Fruit fly (Drosophila melanogaster): Measurements from ENCODE around the gene CG10584.

Gene CG10584

DNA sequence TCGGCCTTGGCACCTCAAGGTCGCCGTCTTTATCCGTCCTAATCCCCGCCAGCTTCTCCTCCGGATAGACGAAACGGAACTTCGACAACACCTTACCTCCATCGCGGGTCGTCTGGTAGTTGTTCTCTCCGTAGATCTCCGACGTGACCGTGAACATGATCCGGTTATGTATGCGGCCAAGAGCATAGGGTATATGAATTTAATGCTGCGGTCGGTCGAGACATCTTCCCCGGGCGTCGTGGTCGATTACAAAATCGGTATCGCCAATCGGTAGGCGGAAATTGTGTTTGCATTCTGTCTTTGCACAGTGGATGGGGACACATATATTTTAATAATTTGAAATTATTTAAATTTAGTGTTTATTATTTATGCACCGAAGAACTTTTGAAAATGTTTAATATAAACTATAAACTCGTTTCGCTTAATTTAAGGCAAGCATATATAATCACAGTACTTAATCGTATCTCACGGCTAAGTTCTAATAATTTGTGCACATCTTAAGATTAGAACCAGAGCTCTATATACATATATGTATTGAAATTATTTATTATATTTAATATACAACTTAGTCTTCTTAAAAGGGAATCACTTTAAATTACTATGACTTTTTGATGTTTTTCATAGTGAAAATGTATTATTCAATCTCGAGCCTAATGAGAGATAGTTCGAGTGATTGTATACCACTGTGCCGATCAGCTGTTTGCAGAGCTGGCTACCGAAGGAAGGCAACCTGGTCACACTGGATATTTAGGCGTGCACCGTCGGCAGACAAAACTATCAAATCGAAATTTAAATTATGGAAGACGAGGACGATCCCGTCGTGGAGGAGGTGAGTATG, at the start of gene CG10584, which contains the start of gene Polr3E:
Gene CG10584, minus strand, starts transcription at position 268 of the 838 bp plus-strand sequence.
Gene Polr3E, plus strand, starts transcription at position 733 of the 838 bp plus-strand sequence.
- peak; percentile 91 for TF ChIP-seq CG17801 (GFP tag; optimal IDR thresholded peaks at IDR 0.05; ENCODE audit: partially characterized antibody)

DNA sequence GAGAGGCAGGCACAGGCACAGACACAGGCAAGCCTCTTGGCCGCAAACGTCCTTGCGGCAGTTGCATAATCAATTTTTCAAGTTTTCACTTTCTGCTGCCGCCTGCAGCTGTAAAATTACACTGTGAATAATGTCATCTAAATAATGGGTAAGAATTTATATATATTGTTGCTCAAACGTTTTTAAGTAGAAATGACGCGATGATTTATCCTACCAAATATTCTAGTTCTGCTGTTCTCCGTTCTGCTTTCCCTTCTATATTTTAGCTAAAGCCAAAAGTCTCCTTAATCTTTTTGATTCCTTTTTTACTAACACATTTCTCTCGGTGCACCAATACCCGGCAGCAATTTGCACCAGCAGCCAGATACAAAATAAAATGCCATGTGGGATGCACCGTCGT, 49.3 kb upstream of the CG10584 start:
- no peak for TF ChIP-seq CG17801 (GFP tag; optimal IDR thresholded peaks at IDR 0.05; ENCODE audit: partially characterized antibody)

DNA sequence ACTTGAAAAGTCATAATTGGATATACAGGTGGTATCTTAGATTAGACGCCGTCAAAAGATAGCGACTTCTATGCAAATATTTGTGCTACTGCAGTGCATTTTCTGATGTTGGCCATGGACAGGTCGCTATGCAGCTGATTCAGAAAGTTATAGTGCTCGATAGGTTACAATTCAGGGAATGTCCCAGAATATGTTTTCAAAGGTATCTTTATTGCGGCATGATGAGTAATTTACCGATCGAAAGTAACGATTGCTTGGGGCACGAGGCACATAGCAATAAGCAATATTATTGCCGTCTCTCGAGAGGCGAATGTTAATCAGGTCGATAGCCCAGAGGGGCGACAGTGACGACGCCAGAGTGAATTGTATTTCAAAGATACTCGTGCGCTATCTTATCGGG, 38.9 kb upstream of the CG10584 start:
- no peak for TF ChIP-seq CG17801 (GFP tag; optimal IDR thresholded peaks at IDR 0.05; ENCODE audit: partially characterized antibody)

DNA sequence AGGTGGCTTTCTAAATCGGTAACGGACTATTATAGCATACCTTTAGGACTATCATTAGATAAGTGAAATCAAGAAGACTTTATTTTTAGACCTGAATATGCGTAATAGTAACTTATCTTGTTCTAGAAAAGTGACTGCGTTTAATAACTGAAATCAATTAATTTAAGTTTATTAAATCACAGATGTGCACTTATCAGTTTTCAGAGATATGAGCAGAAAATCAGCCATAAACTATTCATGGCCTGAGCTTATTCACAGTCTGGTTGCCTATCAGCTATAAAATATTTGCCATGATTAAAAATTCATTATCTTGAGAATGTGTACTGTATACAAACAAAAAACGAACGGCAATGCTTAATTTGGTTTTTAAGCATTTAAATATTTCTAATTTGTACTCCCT, 38.3 kb upstream of the CG10584 start:
- no peak for TF ChIP-seq CG17801 (GFP tag; optimal IDR thresholded peaks at IDR 0.05; ENCODE audit: partially characterized antibody)

DNA sequence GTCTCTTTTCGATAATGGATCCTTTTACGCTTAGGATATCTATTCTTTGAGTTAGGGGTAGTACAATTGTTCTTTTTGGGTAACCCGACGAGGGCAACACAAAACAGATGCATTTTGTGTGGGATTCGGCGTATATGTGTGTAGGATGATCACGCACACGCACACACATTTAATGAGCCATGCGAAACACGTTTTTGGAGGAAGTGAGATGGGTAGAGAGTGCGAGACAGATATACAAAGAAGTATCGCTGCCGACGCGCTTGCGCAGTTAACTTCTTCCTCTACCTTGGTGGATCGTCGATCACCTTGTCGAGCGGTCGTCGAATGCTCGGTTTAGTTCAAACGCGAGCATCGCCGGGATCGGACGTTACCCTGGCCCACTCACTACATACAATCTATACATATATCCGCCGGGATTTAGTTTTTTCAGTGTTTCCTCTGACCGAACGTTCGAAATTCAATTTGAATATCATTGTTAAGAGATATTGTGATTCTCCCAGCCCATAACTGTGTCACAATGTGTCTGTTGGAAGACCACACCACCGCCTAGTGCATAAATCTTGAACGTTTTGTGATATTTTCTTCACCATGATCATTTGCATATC, 36.5 kb upstream of the CG10584 start:
- TF ChIP-seq CG17801 (GFP tag; optimal IDR thresholded peaks at IDR 0.05; ENCODE audit: partially characterized antibody), result no peak

DNA sequence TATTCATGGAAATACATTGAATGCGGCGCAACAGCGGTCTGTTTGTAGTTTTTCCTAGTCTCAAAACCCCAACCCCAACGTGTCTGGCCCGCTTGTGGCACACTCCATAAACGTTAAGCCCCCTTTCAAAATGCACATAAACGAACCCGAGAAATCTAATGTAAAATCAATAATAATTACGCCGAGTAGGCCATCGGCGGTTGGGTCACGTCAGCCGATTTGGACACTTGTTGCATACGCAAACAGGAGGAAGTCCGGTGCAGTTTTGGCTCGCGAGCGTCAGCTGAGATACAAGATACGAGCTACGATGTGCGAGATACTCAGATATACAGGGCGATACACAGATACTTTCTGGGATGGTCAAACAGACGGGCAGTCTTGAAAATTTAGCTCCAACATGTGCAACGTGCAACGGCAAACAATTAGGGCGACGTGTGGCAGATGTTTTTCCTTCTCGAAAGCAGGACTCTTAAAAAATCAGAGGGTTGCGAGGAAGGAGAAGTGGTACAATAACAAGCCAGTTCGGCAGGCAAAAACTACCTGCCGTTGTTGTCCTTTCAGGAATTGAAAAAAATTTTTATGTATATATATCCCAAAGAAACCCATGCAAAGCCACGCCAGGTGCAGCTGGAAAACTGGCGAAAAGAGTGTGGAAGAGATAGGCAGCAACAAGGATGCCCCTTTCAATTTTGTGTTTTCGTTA, 35.2 kb upstream of the CG10584 start:
- TF ChIP-seq CG17801 (GFP tag; optimal IDR thresholded peaks at IDR 0.05; ENCODE audit: partially characterized antibody), result no peak

DNA sequence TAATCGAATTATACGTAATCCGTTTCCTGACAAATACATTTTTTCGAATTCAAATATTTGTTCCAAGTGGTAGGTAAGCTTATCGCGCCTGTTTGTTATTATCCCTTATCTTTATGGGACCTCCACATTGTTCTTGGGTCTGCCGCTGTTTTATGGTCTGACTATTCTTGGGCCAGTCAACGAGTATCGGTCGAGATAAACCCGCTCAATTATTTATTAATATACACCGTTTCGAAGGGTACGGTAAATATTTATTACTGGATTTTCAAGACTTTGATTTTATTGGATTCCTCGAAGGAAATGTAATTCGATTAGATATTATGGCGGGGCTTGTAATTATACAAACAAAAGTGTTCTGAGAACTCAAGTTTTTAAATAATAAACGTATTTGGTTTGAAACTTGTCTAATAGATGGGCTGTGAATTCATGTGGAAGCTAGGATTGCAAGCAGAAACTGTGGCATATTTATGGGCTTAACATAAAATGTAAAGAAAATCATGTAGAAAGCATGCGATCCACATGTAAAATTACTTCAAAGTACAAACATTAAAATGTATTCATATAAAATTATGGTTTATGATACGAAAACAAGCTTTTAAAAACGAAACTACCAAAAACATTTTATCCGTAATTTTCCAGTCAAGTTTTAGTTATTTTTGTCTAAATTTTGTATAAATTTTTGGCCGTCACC, 34.2 kb upstream of the CG10584 start, which contains the start of gene CG43072:
Gene CG43072, plus strand, starts transcription at position 641 of the 691 bp plus-strand sequence.
- TF ChIP-seq CG17801 (GFP tag; optimal IDR thresholded peaks at IDR 0.05; ENCODE audit: partially characterized antibody), result peak; percentile 50

DNA sequence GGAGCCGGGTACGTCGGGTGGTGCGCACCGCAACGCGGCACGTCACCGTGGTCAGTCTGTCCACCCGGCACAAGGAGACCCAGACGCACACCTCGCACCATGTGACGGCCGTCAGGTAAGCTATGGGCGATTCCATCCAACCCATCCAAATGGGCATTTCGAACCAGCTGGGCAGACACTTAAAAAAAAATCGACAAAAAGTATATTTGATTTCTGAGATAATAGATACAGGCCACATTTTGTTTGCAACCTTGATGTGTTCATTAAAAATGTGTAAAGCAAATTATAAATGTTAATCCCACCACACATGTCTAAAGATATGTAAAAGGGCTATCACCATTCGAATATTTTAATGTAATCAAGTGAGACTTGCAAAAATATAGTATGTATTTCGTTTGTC, 33.4 kb upstream of the CG10584 start:
- TF ChIP-seq CG17801 (GFP tag; optimal IDR thresholded peaks at IDR 0.05; ENCODE audit: partially characterized antibody), result no peak

DNA sequence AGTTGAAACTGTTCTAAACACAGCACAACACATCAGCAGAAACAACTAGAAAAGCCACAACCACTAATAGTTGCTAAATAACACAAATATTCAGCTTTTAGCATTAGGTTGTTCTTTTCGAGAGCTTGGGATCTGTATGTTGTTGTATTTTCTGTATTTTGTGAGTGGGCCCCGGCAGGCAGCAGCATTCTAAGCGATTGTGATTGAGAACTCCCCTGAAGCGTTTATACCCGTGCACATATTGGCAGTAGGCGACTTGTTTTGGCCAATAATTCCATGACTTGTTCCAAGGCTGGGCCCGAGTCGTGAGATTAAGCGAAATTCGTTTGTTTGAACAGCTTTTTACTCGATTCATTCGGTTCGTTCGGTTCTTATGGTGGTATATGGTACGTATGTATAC, 30.8 kb upstream of the CG10584 start:
- no peak for TF ChIP-seq CG17801 (GFP tag; optimal IDR thresholded peaks at IDR 0.05; ENCODE audit: partially characterized antibody)

DNA sequence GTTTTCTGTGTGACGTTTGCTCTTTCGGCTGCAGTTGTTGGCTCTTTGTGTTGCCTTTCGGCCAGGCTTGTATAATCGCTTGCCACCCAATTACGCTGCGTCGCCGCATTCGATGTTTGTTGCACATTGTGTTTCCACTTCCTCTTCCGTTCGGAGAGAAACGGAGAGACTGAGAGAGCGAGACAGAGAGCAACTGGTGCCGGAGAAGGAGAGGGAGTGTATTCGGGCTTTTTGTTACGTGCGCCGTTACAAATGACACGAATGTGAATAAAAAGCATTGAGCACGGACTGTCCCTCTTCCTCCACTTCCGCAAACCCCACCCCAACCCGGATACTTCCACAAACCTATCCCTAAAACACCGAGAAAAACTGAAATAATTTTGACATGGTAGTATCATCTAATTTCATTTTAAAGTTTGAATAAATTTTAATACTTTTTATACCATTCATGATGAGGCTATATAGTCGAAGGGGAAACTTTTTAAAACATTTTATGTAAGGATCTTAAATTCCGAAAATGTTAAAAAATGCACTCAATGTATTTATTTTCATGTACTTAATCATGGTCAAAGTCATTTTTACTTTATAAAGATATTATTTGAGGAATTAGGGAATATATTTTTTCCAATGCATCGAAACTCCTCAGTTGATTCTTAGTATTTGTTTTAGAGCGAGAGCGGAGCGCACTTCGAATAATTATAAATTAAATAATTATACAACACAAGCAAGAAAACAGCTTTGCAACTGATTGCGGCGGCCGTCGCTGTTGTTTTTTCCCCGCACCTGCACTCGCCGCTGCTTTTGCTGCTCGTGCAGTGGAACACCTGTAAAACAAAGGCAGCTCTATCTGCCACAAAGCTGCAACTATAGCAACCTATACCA, 29.3 kb upstream of the CG10584 start:
- peak; percentile 7 for TF ChIP-seq CG17801 (GFP tag; optimal IDR thresholded peaks at IDR 0.05; ENCODE audit: partially characterized antibody)

DNA sequence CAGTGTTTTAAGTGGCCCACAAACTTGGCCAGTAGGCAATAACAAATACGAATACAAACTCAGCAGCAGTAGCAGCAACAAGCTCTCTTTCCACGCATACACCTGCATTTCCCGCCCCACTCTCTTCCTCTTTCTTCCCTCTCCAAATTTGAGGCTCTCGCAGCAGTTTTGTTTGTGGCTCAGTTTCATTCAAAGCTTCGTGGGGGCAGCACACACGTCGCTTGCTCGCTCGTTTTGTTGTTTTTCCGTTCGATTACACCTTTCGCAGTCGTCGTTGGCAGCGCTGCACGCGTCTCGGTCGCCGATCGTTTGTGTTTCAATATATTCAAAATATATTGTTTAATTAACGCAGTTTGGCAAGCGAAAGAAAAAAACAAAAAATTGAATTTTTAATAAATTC, 27.5 kb upstream of the CG10584 start:
- TF ChIP-seq CG17801 (GFP tag; optimal IDR thresholded peaks at IDR 0.05; ENCODE audit: partially characterized antibody), result peak; percentile 33

DNA sequence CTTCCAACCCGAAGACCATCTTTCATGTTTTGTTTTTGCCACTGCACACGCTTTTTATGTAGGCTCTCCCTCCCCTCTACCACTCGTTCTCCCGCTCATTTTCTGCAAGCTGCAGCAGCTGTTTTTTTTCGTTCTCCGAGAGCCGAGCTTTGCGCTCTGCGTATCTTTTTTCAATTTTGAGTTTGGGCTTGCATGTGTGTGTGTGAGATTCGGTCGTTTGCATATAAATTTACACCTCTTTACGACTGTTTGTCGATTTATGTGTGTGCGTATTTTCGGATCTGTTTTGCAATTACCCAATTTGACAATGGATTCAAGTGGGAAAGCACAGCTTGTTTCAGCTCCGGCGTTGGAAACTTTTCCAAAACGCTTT, 26.4 kb upstream of the CG10584 start:
- TF ChIP-seq CG17801 (GFP tag; optimal IDR thresholded peaks at IDR 0.05; ENCODE audit: partially characterized antibody), result no peak

DNA sequence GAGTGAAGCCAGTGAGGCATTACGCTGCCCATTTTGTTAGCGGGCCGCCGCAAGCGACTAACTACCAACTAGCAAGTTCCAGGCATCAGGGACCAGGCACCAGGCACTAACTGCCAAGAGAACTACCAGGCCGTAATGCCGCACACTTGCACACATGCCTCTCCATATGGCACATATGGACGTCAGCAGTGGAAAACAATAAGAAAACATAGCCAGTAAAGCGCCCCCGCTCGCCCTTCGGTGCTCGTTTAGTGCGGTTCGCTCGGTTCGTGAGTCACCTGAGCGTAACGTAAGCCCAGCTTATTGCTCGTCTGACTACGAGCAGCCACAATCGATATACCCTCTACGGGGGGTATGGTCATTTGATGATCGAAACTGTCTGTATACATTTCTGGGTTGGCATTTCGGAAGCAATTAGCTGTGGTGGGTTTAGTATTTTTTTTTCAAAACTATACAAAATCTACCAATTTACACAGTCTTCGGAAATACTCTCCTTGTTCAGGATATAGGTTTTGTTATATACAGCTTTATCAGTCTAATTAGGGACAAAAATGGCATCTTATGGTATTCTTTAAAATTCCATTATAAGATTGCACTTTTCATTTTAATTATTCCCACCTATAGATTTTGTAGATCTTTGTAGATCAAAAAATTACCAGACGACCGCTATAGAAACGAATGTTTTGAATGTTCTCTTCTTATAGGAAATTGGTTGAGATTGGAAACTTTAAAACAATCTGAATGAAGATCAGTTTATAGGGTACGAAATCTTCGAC, 25.8 kb upstream of the CG10584 start:
- no peak for TF ChIP-seq CG17801 (GFP tag; optimal IDR thresholded peaks at IDR 0.05; ENCODE audit: partially characterized antibody)

All from ovary, adult (tissue).